Worm (Caenorhabditis elegans): ENCODE data around the gene kdin-1.

Gene kdin-1

ce11 chrIV:11082153-11082552 lies 43.7 kb downstream of the kdin-1 start, which contains the start of gene let-70:
let-70 (minus strand) TSS chrIV:11082253.
- TF ChIP-seq F13C5.2 (tag; optimal IDR thresholded peaks at IDR 0.05) = no peak
- no peak for TF ChIP-seq flt-1 (GFP tag; IDR thresholded peaks at IDR 0.05)
- TF ChIP-seq pes-1 (GFP tag; IDR thresholded peaks at IDR 0.05) = no peak

- TF ChIP-seq tbx-11 (GFP tag; IDR thresholded peaks at IDR 0.05) = no peak
- TF ChIP-seq B0310.2 (tag; optimal IDR thresholded peaks at IDR 0.05) = no peak
- TF ChIP-seq F13C5.2 (tag; optimal IDR thresholded peaks at IDR 0.05) = peak; percentile 80
- TF ChIP-seq hmbx-1 (tag; optimal IDR thresholded peaks at IDR 0.05) = no peak
- no peak for TF ChIP-seq sea-1 (GFP tag; conservative IDR thresholded peaks at IDR 0.05)
- no peak for TF ChIP-seq pes-1 (GFP tag; IDR thresholded peaks at IDR 0.05)
- TF ChIP-seq tra-4 (tag; optimal IDR thresholded peaks at IDR 0.05) = no peak
- no peak for TF ChIP-seq flt-1 (GFP tag; IDR thresholded peaks at IDR 0.05)
- TF ChIP-seq hnd-1 (tag; optimal IDR thresholded peaks at IDR 0.05) = no peak
- TF ChIP-seq ceh-36 (tag; optimal IDR thresholded peaks at IDR 0.05) = no peak
- TF ChIP-seq ets-7 (tag; optimal IDR thresholded peaks at IDR 0.05) = no peak
- TF ChIP-seq ceh-13 (GFP tag; optimal IDR thresholded peaks at IDR 0.05) = no peak
- TF ChIP-seq hmg-4 (GFP tag; optimal IDR thresholded peaks at IDR 0.05) = peak; percentile 51
- TF ChIP-seq aly-1 (tag; optimal IDR thresholded peaks at IDR 0.05) = no peak
- TF ChIP-seq scrt-1 (GFP tag; IDR thresholded peaks at IDR 0.05) = no peak
- no peak for TF ChIP-seq ama-1 (optimal IDR thresholded peaks at IDR 0.05)
- 0 out of 2 replicates have a peak, but pooled peaks have one; percentile 9 for TF ChIP-seq tbx-37 (GFP tag; conservative IDR thresholded peaks at IDR 0.05)
Observed at ce11 chrIV:11082789-11083235, 44.4 kb downstream of the kdin-1 start.

ce11 chrIV:11083609-11084008 lies 45.2 kb downstream of the kdin-1 start, which contains the start of gene klc-1:
klc-1 (plus strand) TSS chrIV:11083735.
- TF ChIP-seq hmg-4 (GFP tag; optimal IDR thresholded peaks at IDR 0.05) = no peak
- no peak for TF ChIP-seq flt-1 (GFP tag; IDR thresholded peaks at IDR 0.05)
- TF ChIP-seq sea-1 (GFP tag; conservative IDR thresholded peaks at IDR 0.05) = no peak
- no peak for TF ChIP-seq F13C5.2 (tag; optimal IDR thresholded peaks at IDR 0.05)
- TF ChIP-seq ceh-36 (tag; optimal IDR thresholded peaks at IDR 0.05) = no peak

- TF ChIP-seq hmbx-1 (tag; optimal IDR thresholded peaks at IDR 0.05) = no peak
- TF ChIP-seq ceh-36 (tag; optimal IDR thresholded peaks at IDR 0.05) = no peak
- TF ChIP-seq hmg-4 (GFP tag; optimal IDR thresholded peaks at IDR 0.05) = no peak
- no peak for TF ChIP-seq ceh-13 (GFP tag; optimal IDR thresholded peaks at IDR 0.05)
- no peak for TF ChIP-seq flt-1 (GFP tag; IDR thresholded peaks at IDR 0.05)
- TF ChIP-seq ama-1 (optimal IDR thresholded peaks at IDR 0.05) = no peak
- no peak for TF ChIP-seq F13C5.2 (tag; optimal IDR thresholded peaks at IDR 0.05)
- TF ChIP-seq tbx-11 (GFP tag; IDR thresholded peaks at IDR 0.05) = no peak
- no peak for TF ChIP-seq B0310.2 (tag; optimal IDR thresholded peaks at IDR 0.05)
- no peak for TF ChIP-seq tbx-37 (GFP tag; conservative IDR thresholded peaks at IDR 0.05)
- TF ChIP-seq pes-1 (GFP tag; IDR thresholded peaks at IDR 0.05) = no peak
- no peak for TF ChIP-seq aly-1 (tag; optimal IDR thresholded peaks at IDR 0.05)
Observed at ce11 chrIV:11089527-11089926, 51.1 kb downstream of the kdin-1 start, which contains the start of gene M7.7. M7.7 (plus strand) TSS chrIV:11089827.

- TF ChIP-seq tra-4 (tag; optimal IDR thresholded peaks at IDR 0.05) (no peak), pes-1 (GFP tag; IDR thresholded peaks at IDR 0.05) (no peak), ets-7 (tag; optimal IDR thresholded peaks at IDR 0.05) (no peak), hmg-4 (GFP tag; optimal IDR thresholded peaks at IDR 0.05) (no peak), F13C5.2 (tag; optimal IDR thresholded peaks at IDR 0.05) (no peak), hnd-1 (tag; optimal IDR thresholded peaks at IDR 0.05) (no peak), aly-1 (tag; optimal IDR thresholded peaks at IDR 0.05) (no peak), B0310.2 (tag; optimal IDR thresholded peaks at IDR 0.05) (no peak), ceh-36 (tag; optimal IDR thresholded peaks at IDR 0.05) (no peak), tbx-11 (GFP tag; IDR thresholded peaks at IDR 0.05) (no peak), sea-1 (GFP tag; conservative IDR thresholded peaks at IDR 0.05) (no peak), ama-1 (optimal IDR thresholded peaks at IDR 0.05) (no peak), scrt-1 (GFP tag; IDR thresholded peaks at IDR 0.05) (no peak), ceh-13 (GFP tag; optimal IDR thresholded peaks at IDR 0.05) (no peak)
Observed at ce11 chrIV:11092502-11093080, 54.1 kb downstream of the kdin-1 start, which contains the start of gene bcc-1. bcc-1 (minus strand) TSS chrIV:11092552.

- TF ChIP-seq F13C5.2 (tag; optimal IDR thresholded peaks at IDR 0.05) (no peak), hmbx-1 (tag; optimal IDR thresholded peaks at IDR 0.05) (no peak), sea-1 (GFP tag; conservative IDR thresholded peaks at IDR 0.05) (no peak), tra-4 (tag; optimal IDR thresholded peaks at IDR 0.05) (no peak), ama-1 (optimal IDR thresholded peaks at IDR 0.05) (no peak), flt-1 (GFP tag; IDR thresholded peaks at IDR 0.05) (no peak)
Observed at ce11 chrIV:11094052-11094451, 55.6 kb downstream of the kdin-1 start.

ce11 chrIV:11094974-11095373 lies 56.5 kb downstream of the kdin-1 start, which contains the start of gene M7.8:
M7.8 (minus strand) TSS chrIV:11095085.
- TF ChIP-seq sea-1 (GFP tag; conservative IDR thresholded peaks at IDR 0.05) (no peak), hmbx-1 (tag; optimal IDR thresholded peaks at IDR 0.05) (no peak)
